Worm (Caenorhabditis elegans): ENCODE measurements around the gene clec-142.

clec-142 gene

ce11 chrII:8269351-8269750 is 9.1 kb upstream of the clec-142 start, which contains the start of gene K01C8.2:
TSS of gene K01C8.2 (minus strand) at chrII:8269451.
- TF ChIP-seq sptf-2 (GFP tag; optimal IDR thresholded peaks at IDR 0.05) (no peak), tbx-9 (tag; optimal IDR thresholded peaks at IDR 0.05; ENCODE audit: borderline replicate concordance) (no peak), ceh-58 (GFP tag; IDR thresholded peaks at IDR 0.05) (no peak), gei-17 (GFP tag; optimal IDR thresholded peaks at IDR 0.05) (no peak), Y95B8A.8 (GFP tag; IDR thresholded peaks at IDR 0.05) (no peak), B0019.2 (GFP tag; conservative IDR thresholded peaks at IDR 0.05) (no peak), ztf-22 (GFP tag; optimal IDR thresholded peaks at IDR 0.05) (no peak), F55B11.4 (tag; optimal IDR thresholded peaks at IDR 0.05; ENCODE audit: borderline replicate concordance, insufficient read depth) (no peak), hsf-1 (GFP tag; IDR thresholded peaks at IDR 0.05) (no peak), F23B12.7 (tag; optimal IDR thresholded peaks at IDR 0.05; ENCODE audit: insufficient read depth) (no peak), F37B4.10 (GFP tag; IDR thresholded peaks at IDR 0.05) (no peak), T07F8.4 (tag; optimal IDR thresholded peaks at IDR 0.05) (no peak), repo-1 (tag; optimal IDR thresholded peaks at IDR 0.05) (no peak), C17E4.6 (GFP tag; IDR thresholded peaks at IDR 0.05) (no peak), die-1 (tag; optimal IDR thresholded peaks at IDR 0.05) (no peak), Y53G8AR.9 (GFP tag; conservative IDR thresholded peaks at IDR 0.05) (no peak), D2030.7 (GFP tag; IDR thresholded peaks at IDR 0.05) (no peak), him-1 (tag; optimal IDR thresholded peaks at IDR 0.05) (no peak), tlf-1 (GFP tag; optimal IDR thresholded peaks at IDR 0.05) (no peak), hlh-12 (tag; optimal IDR thresholded peaks at IDR 0.05) (no peak)

- TF ChIP-seq D2030.7 (GFP tag; IDR thresholded peaks at IDR 0.05), result peak; percentile 51
- TF ChIP-seq bed-1 (GFP tag; IDR thresholded peaks at IDR 0.05), result no peak
- no peak for TF ChIP-seq die-1 (tag; optimal IDR thresholded peaks at IDR 0.05)
- TF ChIP-seq madf-8 (GFP tag; conservative IDR thresholded peaks at IDR 0.05), result peak; percentile 76
- TF ChIP-seq xnd-1 (tag; optimal IDR thresholded peaks at IDR 0.05), result peak; percentile 88
- peak; percentile 43 for TF ChIP-seq dpl-1 (GFP tag; optimal IDR thresholded peaks at IDR 0.05)
- peak; percentile 7; the same call in 1 of the 2 replicates for TF ChIP-seq dox-1 (GFP tag; IDR thresholded peaks at IDR 0.05)
- TF ChIP-seq F37B4.10 (GFP tag; IDR thresholded peaks at IDR 0.05), result no peak
- TF ChIP-seq snpc-1.3 (tag; optimal IDR thresholded peaks at IDR 0.05; ENCODE audit: insufficient read depth), result peak; percentile 20
- TF ChIP-seq pha-4 (tag; optimal IDR thresholded peaks at IDR 0.05), result no peak
- TF ChIP-seq efl-1 (GFP tag; optimal IDR thresholded peaks at IDR 0.05), result peak; percentile 82
- TF ChIP-seq F33H1.4 (GFP tag; IDR thresholded peaks at IDR 0.05), result peak; percentile 88
- TF ChIP-seq lsl-1 (GFP tag; optimal IDR thresholded peaks at IDR 0.05), result peak; percentile 90
- no peak for TF ChIP-seq ceh-100 (GFP tag; IDR thresholded peaks at IDR 0.05)
- TF ChIP-seq madf-6 (GFP tag; IDR thresholded peaks at IDR 0.05), result peak; percentile 93
- peak; percentile 59 for TF ChIP-seq lin-54 (GFP tag; optimal IDR thresholded peaks at IDR 0.05)
- TF ChIP-seq him-1 (tag; optimal IDR thresholded peaks at IDR 0.05), result peak; percentile 31
- TF ChIP-seq ztf-26 (tag; optimal IDR thresholded peaks at IDR 0.05), result no peak
These were observed 8.4 kb upstream of the clec-142 start, which contains the start of gene tdc-1 for ce11 chrII:8269855-8270647. TSS of gene tdc-1 (plus strand) at chrII:8270597.

- TF ChIP-seq lin-35 (GFP tag; optimal IDR thresholded peaks at IDR 0.05), result no peak
- no peak for TF ChIP-seq mxl-1 (tag; optimal IDR thresholded peaks at IDR 0.05)
- no peak for TF ChIP-seq F57C9.4 (tag; optimal IDR thresholded peaks at IDR 0.05)
- no peak for TF ChIP-seq F37B4.10 (GFP tag; IDR thresholded peaks at IDR 0.05)
- TF ChIP-seq hrde-1 (tag; optimal IDR thresholded peaks at IDR 0.05; ENCODE audit: borderline replicate concordance), result peak; percentile 29
- TF ChIP-seq him-1 (tag; optimal IDR thresholded peaks at IDR 0.05), result peak; percentile 20
- peak; percentile 3 for TF ChIP-seq zim-3 (tag; optimal IDR thresholded peaks at IDR 0.05)
- no peak for TF ChIP-seq rpc-1 (optimal IDR thresholded peaks at IDR 0.05)
- TF ChIP-seq rpc-1 (tag; optimal IDR thresholded peaks at IDR 0.05), result no peak
- TF ChIP-seq ztf-3 (GFP tag; optimal IDR thresholded peaks at IDR 0.05), result no peak
- peak; percentile 20; the same call in 1 of the 2 replicates for TF ChIP-seq rcor-1 (GFP tag; IDR thresholded peaks at IDR 0.05)
- peak; percentile 65 for TF ChIP-seq ekl-4 (GFP tag; IDR thresholded peaks at IDR 0.05)
- TF ChIP-seq madf-6 (GFP tag; IDR thresholded peaks at IDR 0.05), result peak; percentile 65
- peak; percentile 64; the same call in 1 of the 2 replicates for TF ChIP-seq B0336.3 (GFP tag; IDR thresholded peaks at IDR 0.05)
- TF ChIP-seq sptf-2 (GFP tag; optimal IDR thresholded peaks at IDR 0.05), result no peak
These were observed 5.4 kb upstream of the clec-142 start for ce11 chrII:8273060-8273459.

Data from whole organism, young adult.